Fruit fly (Drosophila melanogaster) Kc167 (cell line): Measurements from ENCODE around the gene Ccz1.

Source experiments
- Myc ChIP-seq: fragments of >200 bp; optimal IDR thresholded peaks from 2 replicates; lab custom pipeline; 2017; ENCODE audit warnings: missing external identifiers
- Sin3A ChIP-seq: fragments of >200 bp; optimal IDR thresholded peaks from 2 replicates; lab custom pipeline; 2018; ENCODE audit warnings: missing external identifiers
- psq ChIP-seq: fragments of >200 bp; optimal IDR thresholded peaks from 2 replicates; lab custom pipeline; 2017; ENCODE audit warnings: missing external identifiers

DNA sequence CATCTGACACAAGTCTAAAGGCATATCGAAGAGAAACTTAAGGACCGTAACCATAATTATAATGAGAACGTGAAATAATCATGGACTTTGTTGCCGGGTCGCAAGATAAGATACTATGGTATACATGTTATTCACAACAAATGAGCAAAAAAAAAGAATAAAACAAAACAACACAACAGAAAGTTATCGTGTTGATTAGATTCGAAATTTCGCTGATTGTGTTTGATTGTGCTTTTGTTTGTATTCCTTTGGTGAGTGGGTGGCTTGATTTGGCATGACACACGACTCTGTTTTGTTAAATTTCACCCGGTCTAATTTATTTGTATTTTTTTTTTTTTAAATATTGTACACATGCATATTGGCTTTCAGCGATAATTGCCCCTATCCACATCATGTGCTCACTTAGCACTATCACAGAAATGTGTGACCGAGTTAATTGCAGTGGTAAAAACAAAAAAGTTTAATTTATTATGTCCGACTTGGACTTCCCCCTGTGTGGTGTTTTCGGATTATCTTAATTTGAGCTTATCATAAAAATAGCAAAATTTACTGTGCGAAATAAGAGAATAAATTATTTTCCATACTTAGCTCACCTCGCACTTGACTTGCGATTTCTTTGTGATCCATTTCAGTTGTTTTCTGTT lies 24.8 kb upstream of the Ccz1 start:
- no peak for TF ChIP-seq psq (lab: Kevin White, UChicago)
- no peak for TF ChIP-seq Myc (lab: Kevin White, UChicago)
- no peak for TF ChIP-seq Sin3A (lab: Kevin White, UChicago)
